Worm (Caenorhabditis elegans) whole organism, late embryonic: ENCODE measurements around the gene K05F1.1.

ENCODE experiments used
- ceh-24 ChIP-seq: sonication (generic microtip); optimal IDR thresholded peaks from 2 replicates; lab custom pipeline; 2016; ENCODE audit warnings: mild to moderate bottlenecking, missing genetic modification characterization, missing compliant biosample characterization
- ceh-45 ChIP-seq: fragments of 200-800 bp; sonication (Bioruptor generic); IDR thresholded peaks from 2 replicates; pipeline ENCODE4 v1.3.6; 2022; ENCODE audit warnings: missing genetic modification reagents, missing genetic modification characterization, missing compliant biosample characterization
- pat-9 ChIP-seq: fragments of 200-800 bp; sonication (Bioruptor generic); optimal IDR thresholded peaks from 2 replicates; lab custom pipeline; 2018; ENCODE audit warnings: mild to moderate bottlenecking, missing genetic modification characterization, moderate library complexity, missing compliant biosample characterization
- pha-4 ChIP-seq: fragments of 150-350 bp; optimal IDR thresholded peaks from 2 replicates; lab custom pipeline; 2018; ENCODE audit warnings: missing biosample characterization, missing genetic modification reagents, missing genetic modification characterization

DNA sequence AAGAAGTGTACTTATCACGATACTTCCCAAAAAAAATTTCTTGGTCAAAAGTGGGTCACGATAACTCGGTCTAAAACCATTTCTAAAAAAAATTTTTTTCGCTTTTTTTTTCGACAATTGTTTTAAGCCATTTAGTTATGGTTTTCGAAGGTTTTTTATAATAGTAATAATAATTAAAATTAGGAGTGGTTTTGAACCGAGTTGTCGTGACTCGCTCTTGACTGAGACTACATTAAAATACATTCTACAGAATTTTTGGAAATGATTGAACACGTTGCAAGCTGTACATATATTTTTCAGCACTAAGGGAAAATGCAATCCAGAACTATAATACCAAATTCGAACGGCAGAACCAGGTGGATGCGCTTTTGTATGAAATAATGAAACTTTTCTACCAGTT lies 47.0 kb upstream of the K05F1.1 start, which contains the start of gene F10C1.8:
- TF ChIP-seq ceh-45 (GFP tag; lab: Robert Waterston, UW) (no peak), pat-9 (no peak), pha-4 (no peak), ceh-24 (tag; lab: Kevin White, UChicago) (no peak)
